Worm (Caenorhabditis elegans) whole organism, late embryonic: ENCODE data around the gene F28C1.1.

ENCODE experiments used
- ceh-24 ChIP-seq: sonication (generic microtip); optimal IDR thresholded peaks from 2 replicates; lab custom pipeline; 2016; ENCODE audit warnings: mild to moderate bottlenecking, missing genetic modification characterization, missing compliant biosample characterization
- gmeb-2 ChIP-seq: sonication (generic microtip); optimal IDR thresholded peaks from 2 replicates; lab custom pipeline; 2016; ENCODE audit warnings: missing genetic modification characterization, inconsistent platforms, missing compliant biosample characterization
- pag-3 ChIP-seq: sonication (generic microtip); optimal IDR thresholded peaks from 2 replicates; lab custom pipeline; 2016; ENCODE audit warnings: missing compliant biosample characterization, missing genetic modification characterization, borderline replicate concordance
- pha-4 ChIP-seq: fragments of 150-350 bp; optimal IDR thresholded peaks from 2 replicates; lab custom pipeline; 2018; ENCODE audit warnings: missing biosample characterization, missing genetic modification reagents, missing genetic modification characterization
- pros-1 ChIP-seq: fragments of 150-350 bp; optimal IDR thresholded peaks from 2 replicates; lab custom pipeline; 2014; ENCODE audit warnings: missing biosample characterization, missing genetic modification reagents, missing genetic modification characterization
- sox-4 ChIP-seq: sonication (generic microtip); optimal IDR thresholded peaks from 2 replicates; lab custom pipeline; 2017; ENCODE audit warnings: mild to moderate bottlenecking, missing genetic modification characterization, inconsistent platforms, missing compliant biosample characterization
- ztf-16 ChIP-seq: sonication (generic microtip); optimal IDR thresholded peaks from 2 replicates; lab custom pipeline; 2017; ENCODE audit warnings: missing genetic modification characterization, missing compliant biosample characterization

DNA sequence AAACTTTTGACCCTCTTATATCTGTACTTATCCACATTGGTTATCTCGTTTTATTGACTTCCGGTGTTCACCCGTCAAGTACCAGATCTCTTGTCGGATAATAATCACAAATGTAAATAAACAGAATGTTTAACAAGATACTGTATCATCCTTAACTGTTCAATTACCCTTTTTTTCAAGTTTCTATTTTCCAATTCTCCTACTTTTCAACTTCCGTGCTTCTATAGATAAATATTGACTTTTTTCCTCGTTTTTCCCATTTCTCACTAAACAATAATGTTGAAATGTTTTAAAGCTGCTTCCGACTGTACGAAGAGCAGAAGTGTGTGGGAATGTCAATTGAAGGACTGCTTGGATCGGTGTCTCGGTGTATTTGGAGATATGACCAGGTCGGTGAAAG is 36.3 kb downstream of the F28C1.1 start, which contains the start of gene inx-11:
- TF ChIP-seq ceh-24: no peak
- no peak for TF ChIP-seq pros-1
- TF ChIP-seq pag-3 (tag; lab: Kevin White, UChicago): no peak
- no peak for TF ChIP-seq pha-4 (tag; lab: Kevin White, UChicago)
- TF ChIP-seq gmeb-2 (tag; lab: Kevin White, UChicago): no peak
- TF ChIP-seq sox-4 (tag; lab: Kevin White, UChicago): no peak
- no peak for TF ChIP-seq ztf-16
